Worm (Caenorhabditis elegans) whole organism, L1 larva: ENCODE data around the gene C44C1.1.

Source experiments
- aha-1 ChIP-seq: fragments of 150-350 bp; optimal IDR thresholded peaks from 2 replicates; lab custom pipeline; 2014; ENCODE audit warnings: missing biosample characterization, missing genetic modification characterization
- ceh-88 ChIP-seq: fragments of 200-800 bp; sonication (Bioruptor generic); IDR thresholded peaks from 2 replicates; pipeline ENCODE4 v1.3.6; 2022; ENCODE audit warnings: missing genetic modification characterization, missing compliant biosample characterization
- efl-1 ChIP-seq, 4 experiments: fragments of 150-350 bp; optimal IDR thresholded peaks in 3 of 4; peaks in 1 of 4; 1 replicate in 1 of 4; 2 replicates in 3 of 4; lab custom pipeline; 2014; ENCODE audit warnings: missing biosample characterization in 2 of 4, missing genetic modification characterization in 2 of 4, missing genetic modification reagents in 2 of 4
- elt-2 ChIP-seq: sonication (generic microtip); optimal IDR thresholded peaks from 2 replicates; lab custom pipeline; 2016; ENCODE audit warnings: missing genetic modification characterization, mild to moderate bottlenecking, inconsistent platforms, missing compliant biosample characterization, missing genetic modification reagents
- jun-1 ChIP-seq: fragments of 150-350 bp; optimal IDR thresholded peaks from 2 replicates; lab custom pipeline; 2014; ENCODE audit warnings: missing biosample characterization, missing genetic modification reagents, missing genetic modification characterization
- nhr-12 ChIP-seq: sonication (generic microtip); optimal IDR thresholded peaks from 2 replicates; lab custom pipeline; 2017; ENCODE audit warnings: missing biosample characterization, missing genetic modification characterization
- nhr-237 ChIP-seq: fragments of 150-350 bp; optimal IDR thresholded peaks from 2 replicates; lab custom pipeline; 2014; ENCODE audit warnings: missing biosample characterization, missing genetic modification characterization
- nhr-77 ChIP-seq: fragments of 150-350 bp; optimal IDR thresholded peaks from 2 replicates; lab custom pipeline; 2014; ENCODE audit warnings: missing biosample characterization, missing genetic modification characterization
- pax-3 ChIP-seq: fragments of 200-800 bp; sonication (Bioruptor generic); optimal IDR thresholded peaks from 2 replicates; lab custom pipeline; 2018; ENCODE audit warnings: mild to moderate bottlenecking, missing genetic modification characterization, moderate library complexity, missing compliant biosample characterization
- vab-15 ChIP-seq: sonication (generic microtip); optimal IDR thresholded peaks from 2 replicates; lab custom pipeline; 2017; ENCODE audit warnings: missing genotype, mild to moderate bottlenecking, missing genetic modification characterization, missing compliant biosample characterization
- zag-1 ChIP-seq: fragments of 150-350 bp; optimal IDR thresholded peaks from 2 replicates; lab custom pipeline; 2014; ENCODE audit warnings: missing biosample characterization, missing genetic modification characterization

DNA sequence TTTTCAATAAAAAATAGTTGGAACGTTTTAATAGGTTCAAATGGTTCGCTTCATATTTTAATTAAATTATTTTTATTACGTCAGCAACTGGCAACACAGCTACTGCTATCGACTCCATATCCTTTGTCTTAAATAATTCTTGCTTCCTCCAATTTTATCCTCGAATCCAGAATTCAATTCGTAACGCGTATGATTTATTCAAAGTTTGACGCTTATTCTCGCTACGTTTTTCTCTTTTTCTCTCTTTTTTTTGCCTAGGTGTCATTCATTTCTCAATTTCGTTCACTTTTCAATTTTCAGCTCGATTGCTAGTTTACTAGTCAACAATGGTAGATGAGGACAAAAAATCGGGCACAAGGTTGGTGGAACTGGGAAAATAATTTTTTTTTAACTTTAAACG lies 30.1 kb upstream of the C44C1.1 start, which contains the start of gene arr-1:
- TF ChIP-seq ceh-88 (GFP tag; lab: Robert Waterston, UW) (no peak), zag-1 (no peak), vab-15 (no peak), nhr-237 (tag; lab: Kevin White, UChicago) (no peak), pax-3 (tag; lab: Kevin White, UChicago) (no peak), aha-1 (tag; lab: Kevin White, UChicago) (no peak), efl-1 (optimal IDR thresholded peaks at IDR 0.05; lab: Kevin White, UChicago) (no peak), efl-1 (GFP tag; optimal IDR thresholded peaks at IDR 0.05 in 1 of 2; lab: Kevin White, UChicago) (no peak), nhr-12 (tag; lab: Kevin White, UChicago) (no peak), jun-1 (tag; lab: Kevin White, UChicago) (no peak), nhr-77 (no peak), elt-2 (tag; lab: Kevin White, UChicago) (no peak)
